Fruit fly (Drosophila melanogaster) whole organism, wandering third instar larva: ENCODE results near the gene Oscillin.

Experiments used
- HLH106 ChIP-seq: fragments of 200-800 bp; optimal IDR thresholded peaks from 3 replicates; lab custom pipeline; 2019; ENCODE audit warnings: missing biosample characterization, mild to moderate bottlenecking, missing genetic modification characterization, moderate library complexity
- Sp1 ChIP-seq: fragments of 200-800 bp; sonication (Bioruptor generic); optimal IDR thresholded peaks from 3 replicates; lab custom pipeline; 2019; ENCODE audit warnings: missing biosample characterization, mild to moderate bottlenecking, missing genetic modification characterization, moderate library complexity
- h ChIP-seq: fragments of 200-800 bp; sonication (Bioruptor generic); optimal IDR thresholded peaks from 3 replicates; lab custom pipeline; 2016; ENCODE audit warnings: missing biosample characterization, mild to moderate bottlenecking, missing genetic modification characterization

DNA sequence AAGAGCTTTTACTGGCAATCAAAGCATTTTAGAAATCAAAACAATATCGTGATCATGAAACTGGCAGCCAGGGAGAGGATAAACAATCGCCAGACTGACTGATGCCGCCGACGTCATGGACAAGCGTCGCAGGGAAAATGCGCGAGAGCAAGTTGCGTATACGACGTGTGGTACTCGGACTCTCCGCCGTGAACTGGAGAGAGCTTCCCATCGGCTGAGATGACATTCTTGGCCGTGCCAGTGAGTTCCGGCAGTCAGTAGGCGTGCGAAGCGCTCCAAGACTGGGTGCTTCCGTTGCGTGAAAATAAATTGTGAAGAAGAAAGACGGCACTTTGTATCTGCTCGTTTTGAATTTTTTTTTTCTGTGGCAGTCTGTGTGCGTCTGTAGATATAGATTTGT is 7.9 kb downstream of the Oscillin start, which contains the start of gene GluRIIA:
- TF ChIP-seq h (GFP tag; lab: Kevin White, UChicago) = no peak
- no peak for TF ChIP-seq HLH106 (tag; lab: Kevin White, UChicago)
- no peak for TF ChIP-seq Sp1
